Worm (Caenorhabditis elegans): Measurements from ENCODE around the gene T10B9.14.

ce11 chrII:9774653-9775052 is 7.6 kb downstream of the T10B9.14 start:
- TF ChIP-seq ref-1 (GFP tag; conservative IDR thresholded peaks at IDR 0.05): peak; percentile 79
- TF ChIP-seq med-1 (GFP tag; optimal IDR thresholded peaks at IDR 0.05; ENCODE audit: insufficient read depth): peak; percentile 63
- peak; percentile 90 for TF ChIP-seq ztf-23 (GFP tag; IDR thresholded peaks at IDR 0.05)
- TF ChIP-seq tab-1 (GFP tag; IDR thresholded peaks at IDR 0.05): peak; percentile 94
- TF ChIP-seq klf-2 (GFP tag; conservative IDR thresholded peaks at IDR 0.05): peak; percentile 92
- TF ChIP-seq flt-1 (GFP tag; IDR thresholded peaks at IDR 0.05): peak; percentile 94

Measured in whole organism, midembryonic.